Worm (Caenorhabditis elegans) whole organism, dauer: ENCODE data around the gene sodh-2.

ENCODE experiments used
- unc-62 ChIP-seq: sonication (generic microtip); optimal IDR thresholded peaks from 2 replicates; lab custom pipeline; 2017; ENCODE audit warnings: missing biosample characterization, missing genetic modification reagents, missing genetic modification characterization

The sodh-2 gene

DNA sequence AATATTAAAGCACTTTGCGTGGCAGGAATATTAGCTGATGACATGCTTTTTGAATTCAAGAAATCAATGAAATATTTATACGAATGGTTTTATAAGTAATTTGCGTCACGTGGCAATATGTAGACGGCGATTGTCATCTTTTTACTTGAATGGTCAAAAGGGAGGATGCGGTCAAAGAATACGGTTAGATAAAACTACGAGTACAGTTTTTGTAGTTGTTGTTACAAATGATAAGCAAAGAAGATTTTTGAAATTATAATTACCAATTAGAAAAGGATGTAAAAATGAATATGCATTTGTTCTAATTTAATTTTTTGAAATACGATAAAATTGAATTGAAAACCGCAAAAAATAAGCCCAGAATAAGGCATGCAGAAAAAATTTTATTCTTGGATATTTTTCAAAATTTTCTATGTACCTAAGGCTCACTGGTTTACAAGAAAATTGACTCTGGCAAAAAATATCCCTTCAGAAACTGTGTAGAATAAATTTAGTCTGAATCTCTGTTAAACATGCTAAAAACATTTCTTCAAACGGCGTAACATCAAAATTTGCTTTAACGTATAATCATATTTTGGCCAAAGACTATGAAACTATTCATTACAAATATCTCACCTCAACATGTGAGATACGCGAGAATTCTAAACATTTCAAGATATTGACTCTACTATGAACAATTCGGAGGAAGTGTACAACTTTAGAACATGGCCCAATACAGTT, at the start of gene sodh-2, which contains the start of gene srx-76:
Gene sodh-2, minus strand, starts transcription at position 101 of the 720 bp plus-strand sequence.
Gene srx-76, plus strand, starts transcription at position 670 of the 720 bp plus-strand sequence.
- no peak for TF ChIP-seq unc-62

DNA sequence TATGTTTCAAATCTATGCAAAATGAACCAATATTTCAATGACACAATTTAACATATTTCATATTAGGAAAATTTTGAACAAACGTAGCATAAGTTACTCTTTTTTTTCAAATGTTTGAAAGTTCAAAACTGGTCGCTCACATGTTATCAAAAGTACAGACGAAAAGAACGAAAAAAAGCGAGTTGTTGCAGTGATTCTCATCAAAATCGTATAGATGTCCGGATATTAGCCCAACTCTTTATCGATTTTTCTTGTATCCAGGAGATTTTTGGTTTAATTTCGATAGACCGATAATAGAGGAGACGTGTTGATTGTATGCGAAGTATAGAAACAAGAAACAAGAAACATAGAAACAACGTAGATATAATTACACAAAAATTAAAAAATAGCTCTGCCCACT, 49.3 kb upstream of the sodh-2 start:
- TF ChIP-seq unc-62: no peak

DNA sequence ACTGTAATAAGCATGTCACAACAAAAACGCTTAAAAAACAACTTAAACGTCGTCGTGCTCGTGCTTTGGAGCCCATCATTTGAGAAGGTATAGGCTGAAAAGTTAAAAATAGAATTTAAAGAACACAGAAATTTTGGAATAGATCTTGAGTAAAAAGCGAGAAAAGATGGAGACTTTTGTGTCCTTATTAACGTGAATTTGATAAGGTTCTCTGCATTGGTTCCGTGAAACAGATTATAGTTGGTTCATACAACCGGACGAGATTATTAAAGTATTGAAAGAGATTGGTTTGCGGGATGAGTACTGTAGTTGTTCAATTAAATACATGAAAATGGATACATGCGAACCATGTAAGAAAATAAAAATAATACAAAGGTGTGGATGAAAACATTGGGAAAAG, 46.7 kb upstream of the sodh-2 start, which contains the start of gene gpla-1:
Gene gpla-1, minus strand, starts transcription at position 101 of the 400 bp plus-strand sequence.
- TF ChIP-seq unc-62: no peak

DNA sequence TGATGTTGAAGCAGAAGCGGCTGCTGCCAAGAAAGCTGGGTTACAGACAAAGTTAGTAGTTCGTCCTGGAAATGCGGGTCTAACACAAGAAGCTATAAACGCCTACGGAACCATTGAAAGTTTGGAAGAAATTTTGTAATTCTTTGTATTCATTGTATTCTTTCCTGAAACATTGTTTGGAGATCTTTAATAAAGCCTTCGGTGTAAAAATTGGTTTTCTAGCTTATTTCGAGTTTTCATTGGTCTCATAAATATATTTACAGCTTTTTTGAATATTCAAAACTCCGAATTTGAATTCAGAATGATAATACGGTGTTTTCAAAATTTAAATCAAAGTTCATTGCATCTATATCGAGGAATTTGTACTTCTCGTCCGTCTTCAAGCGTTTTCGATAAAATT, 43.8 kb upstream of the sodh-2 start, which contains the start of gene F58H1.8:
Gene F58H1.8, plus strand, starts transcription at position 301 of the 400 bp plus-strand sequence.
- no peak for TF ChIP-seq unc-62

ce11 chrV:11933196-11934028, 42.4 kb upstream of the sodh-2 start, which contains the start of the genes aman-2 and F58H1.3:
aman-2 (minus strand) TSS chrV:11933246.
F58H1.3 (plus strand) TSS chrV:11933978.
- no peak for TF ChIP-seq unc-62

- TF ChIP-seq unc-62: no peak
These were observed 38.1 kb upstream of the sodh-2 start, which contains the start of gene F58H1.2 for ce11 chrV:11929046-11929590. F58H1.2 (plus strand) TSS chrV:11929096.

DNA sequence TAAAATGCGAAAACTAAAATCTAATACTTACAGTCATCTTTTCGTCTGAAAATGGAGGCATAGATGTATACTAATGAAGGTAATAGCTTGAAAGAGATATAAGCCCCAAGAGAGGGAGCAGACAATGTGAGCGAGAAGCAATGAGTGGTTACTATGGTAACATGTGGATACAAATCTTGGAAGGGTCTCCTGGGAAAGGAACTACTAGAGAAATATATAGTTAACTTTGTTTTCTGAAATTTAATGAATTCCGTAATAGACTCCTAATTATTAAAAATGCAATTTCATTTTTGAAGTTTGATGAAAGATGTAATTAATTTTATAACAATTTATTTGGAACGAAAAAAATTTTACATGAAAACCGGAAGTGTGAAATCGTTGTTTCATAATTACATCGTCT, 36.3 kb upstream of the sodh-2 start, which contains the start of gene osm-6:
Gene osm-6, minus strand, starts transcription at position 101 of the 400 bp plus-strand sequence.
- no peak for TF ChIP-seq unc-62

DNA sequence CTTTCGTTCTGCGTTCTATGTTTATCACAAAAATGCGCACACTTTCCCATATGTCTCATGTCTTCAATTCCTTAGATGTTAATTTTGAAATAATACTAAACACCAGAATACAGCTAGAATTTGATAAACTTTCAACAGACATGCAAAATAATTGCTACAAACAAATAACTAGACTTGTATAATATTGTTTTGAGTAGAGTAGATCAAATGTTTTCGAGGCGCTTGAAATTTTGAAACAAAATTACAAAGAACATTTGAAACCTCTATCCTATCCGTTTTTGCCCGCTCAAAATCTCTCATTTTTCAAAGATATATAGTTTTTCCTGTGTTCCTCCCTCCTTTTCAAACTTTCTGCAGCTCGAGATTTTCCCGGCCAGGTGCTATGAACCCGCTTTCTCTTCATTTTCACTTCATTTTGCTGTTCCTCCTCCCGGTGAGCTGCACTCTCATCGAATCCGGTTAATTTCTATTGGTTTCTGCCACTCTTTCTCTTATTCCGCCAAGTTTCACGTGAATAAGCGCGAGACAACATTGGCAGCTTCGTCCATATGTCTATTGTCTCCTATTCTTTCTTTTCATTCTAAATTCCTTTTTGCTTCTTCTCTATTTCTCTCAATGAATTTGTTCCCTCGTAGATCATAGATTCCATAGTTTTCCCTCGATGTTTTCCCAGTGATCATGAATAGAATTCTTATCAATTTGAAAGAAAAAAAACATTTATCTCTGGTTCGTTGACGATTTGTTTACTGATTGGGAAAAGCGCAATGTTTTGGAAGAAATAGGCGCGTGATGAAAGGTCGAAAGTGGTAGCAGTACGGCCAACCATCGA, 30.9 kb upstream of the sodh-2 start:
- TF ChIP-seq unc-62: no peak

DNA sequence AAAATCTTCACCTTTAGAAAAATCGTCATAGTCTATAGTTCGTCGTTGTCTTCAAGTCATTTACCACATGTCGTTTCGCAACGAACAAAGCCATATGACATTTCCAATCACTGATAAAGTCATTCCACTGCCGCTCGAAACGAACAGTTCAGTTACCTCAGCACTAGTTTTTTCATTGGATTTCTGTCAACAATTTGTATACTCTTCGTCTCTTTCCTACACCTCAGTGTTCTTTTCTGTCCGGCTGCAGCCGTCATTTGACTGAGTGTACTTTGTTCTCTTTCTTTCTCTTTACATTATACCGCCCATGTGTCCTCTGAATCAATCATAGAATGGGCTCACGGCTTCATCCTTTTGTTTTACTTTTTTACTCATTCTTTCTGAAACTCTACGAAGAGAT, 30.2 kb upstream of the sodh-2 start:
- TF ChIP-seq unc-62: no peak

ce11 chrV:11919639-11920038, 28.6 kb upstream of the sodh-2 start:
- TF ChIP-seq unc-62: no peak

- TF ChIP-seq unc-62: no peak
These were observed 26.1 kb upstream of the sodh-2 start, which contains the start of gene R31.2 for ce11 chrV:11917186-11917585. R31.2 (plus strand) TSS chrV:11917573.

- no peak for TF ChIP-seq unc-62
These were observed 22.2 kb upstream of the sodh-2 start for ce11 chrV:11913283-11913682.

DNA sequence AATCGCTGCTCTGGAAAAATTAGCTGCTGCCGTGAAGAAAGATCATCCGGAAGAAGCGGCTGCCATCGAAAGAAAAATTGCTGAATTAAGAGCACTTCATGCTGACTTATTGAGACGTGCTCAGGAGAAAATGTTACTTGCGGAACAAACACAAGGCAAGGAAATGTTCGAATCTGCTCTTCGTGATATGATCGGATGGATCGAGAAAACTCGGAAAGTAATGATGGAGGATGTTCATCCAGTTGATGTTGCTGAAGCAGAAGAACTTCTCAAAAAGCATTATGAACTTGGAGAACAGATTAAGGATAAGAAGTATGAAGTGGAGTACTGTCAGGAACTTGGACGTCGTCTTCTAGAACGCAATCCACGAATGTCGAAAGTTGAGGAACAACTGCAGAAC, 14.9 kb upstream of the sodh-2 start:
- no peak for TF ChIP-seq unc-62

DNA sequence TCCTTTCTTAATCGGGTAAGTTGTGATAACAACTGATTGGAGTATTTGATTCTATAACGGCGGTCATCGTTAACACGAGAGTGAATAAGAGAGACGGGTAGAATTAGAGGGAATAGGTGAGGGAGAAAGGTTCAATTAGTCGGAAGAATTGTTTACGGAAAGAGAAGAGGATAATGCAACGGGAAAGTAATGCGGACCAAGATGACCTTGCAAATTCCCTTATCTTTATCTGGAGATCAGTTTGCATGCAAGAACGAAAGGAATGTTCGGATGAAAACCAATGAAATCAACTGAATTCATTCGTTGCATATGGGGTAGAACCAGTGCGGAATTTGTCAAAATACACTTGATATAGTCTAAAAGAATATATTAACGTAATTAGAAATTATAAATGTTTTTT, 11.1 kb upstream of the sodh-2 start:
- TF ChIP-seq unc-62: no peak

ce11 chrV:11901260-11901659, 10.2 kb upstream of the sodh-2 start:
- no peak for TF ChIP-seq unc-62

- TF ChIP-seq unc-62: no peak
These were observed 9.1 kb upstream of the sodh-2 start for ce11 chrV:11900127-11900526.
